Worm (Caenorhabditis elegans) whole organism, L4 larva: ENCODE data around the gene F58A4.1.

Experiments
- T26A8.4 ChIP-seq: fragments of 200-800 bp; sonication (Bioruptor generic); IDR thresholded peaks from 2 replicates; pipeline ENCODE4 v1.3.6; 2022; ENCODE audit warnings: missing genetic modification characterization, missing compliant biosample characterization
- ZK546.5 ChIP-seq, 2 experiments: sonication (generic microtip); optimal IDR thresholded peaks; 2 replicates each; lab custom pipeline; 2017; ENCODE audit warnings: missing biosample characterization in 2 of 2, missing genetic modification characterization in 2 of 2
- ama-1 ChIP-seq: fragments of 150-350 bp; optimal IDR thresholded peaks from 2 replicates; lab custom pipeline; 2014; ENCODE audit warnings: inconsistent platforms, mixed read lengths

ce11 chrIII:9646440-9647021, 48.3 kb downstream of the F58A4.1 start:
- no peak for TF ChIP-seq ama-1
- TF ChIP-seq ZK546.5 (tag; optimal IDR thresholded peaks at IDR 0.05; lab: Kevin White, UChicago): no peak
- TF ChIP-seq T26A8.4 (GFP tag; lab: Robert Waterston, UW): no peak
